Worm (Caenorhabditis elegans) whole organism, early embryonic: ENCODE measurements around the gene set-6.

Experiments used
- ama-1 ChIP-seq: fragments of 150-350 bp; optimal IDR thresholded peaks from 2 replicates; lab custom pipeline; 2014
- pes-1 ChIP-seq: fragments of 200-800 bp; sonication (Bioruptor generic); IDR thresholded peaks from 2 replicates; pipeline ENCODE4 v1.3.6; 2022; ENCODE audit warnings: missing genetic modification reagents, missing genetic modification characterization, missing compliant biosample characterization

DNA sequence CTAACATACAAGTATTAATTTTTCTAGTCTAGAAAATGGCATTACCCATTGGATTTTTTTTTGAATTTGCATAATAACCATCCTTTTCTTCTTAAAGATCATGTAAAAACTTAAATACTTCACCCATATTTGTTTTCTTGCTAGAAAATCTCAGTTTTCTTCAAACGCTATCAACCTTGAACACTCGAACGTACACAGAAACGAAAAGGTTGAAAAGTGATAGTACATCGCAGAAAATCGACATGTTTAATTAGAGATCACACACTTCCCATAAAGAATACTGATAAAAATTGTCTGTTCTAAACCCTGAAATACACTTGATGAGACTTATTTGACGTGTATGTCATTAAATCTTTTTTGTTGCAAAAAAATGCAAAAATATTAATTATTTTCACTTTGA is 46.9 kb downstream of the set-6 start, which contains the start of gene F55G7.4:
- TF ChIP-seq ama-1 (no peak), pes-1 (GFP tag; lab: Robert Waterston, UW) (no peak)
